Worm (Caenorhabditis elegans) whole organism, midembryonic: ENCODE measurements around the gene T26H5.10.

Experiments used
- med-1 ChIP-seq: sonication (generic microtip); optimal IDR thresholded peaks from 2 replicates; lab custom pipeline; 2017; ENCODE audit warnings: missing genetic modification characterization, mild to moderate bottlenecking, missing compliant biosample characterization, antibody characterized with exemption, missing genetic modification reagents; ENCODE audit not compliant: insufficient read depth
- tab-1 ChIP-seq: fragments of 200-800 bp; sonication (Bioruptor generic); IDR thresholded peaks from 2 replicates; pipeline ENCODE4 v1.3.6; 2022; ENCODE audit warnings: missing genetic modification characterization, missing compliant biosample characterization

DNA sequence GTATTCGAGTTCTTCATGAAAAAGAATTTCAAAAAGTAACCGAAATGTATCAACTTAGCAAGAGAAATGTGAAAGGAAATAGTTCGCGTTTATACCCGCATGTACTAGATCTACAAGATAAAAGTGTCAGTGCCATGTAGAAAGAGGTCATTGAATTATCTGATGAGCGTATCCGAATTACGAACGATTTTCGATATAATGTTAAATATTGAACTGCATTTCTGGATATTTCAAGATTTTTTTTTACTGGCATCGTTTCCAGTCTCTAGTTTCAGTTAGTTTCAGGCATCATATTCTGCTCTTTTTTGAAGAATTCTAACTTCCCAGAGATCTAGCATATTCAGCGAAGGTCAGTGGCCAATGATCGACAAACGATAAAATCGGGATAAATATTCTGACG is 37.8 kb upstream of the T26H5.10 start, which contains the start of gene nhr-150:
- TF ChIP-seq med-1 (GFP tag; lab: Kevin White, UChicago) (no peak), tab-1 (GFP tag; lab: Robert Waterston, UW) (no peak)
